Fruit fly (Drosophila melanogaster) whole organism, wandering third instar larva: ENCODE data around the gene Gclc.

Experiments used
- Abd-B ChIP-seq: fragments of >200 bp; optimal IDR thresholded peaks from 2 replicates; lab custom pipeline; 2017; ENCODE audit warnings: missing biosample characterization, missing genetic modification characterization
- GATAd ChIP-seq: sonication (Bioruptor generic); optimal IDR thresholded peaks from 2 replicates; lab custom pipeline; 2016; ENCODE audit warnings: missing biosample characterization, missing genetic modification characterization
- Hnf4 ChIP-seq: fragments of 200-800 bp; sonication (Bioruptor generic); optimal IDR thresholded peaks from 2 replicates; lab custom pipeline; 2016; ENCODE audit warnings: missing biosample characterization, mild to moderate bottlenecking, missing genetic modification characterization
- Myc ChIP-seq: fragments of >200 bp; optimal IDR thresholded peaks from 2 replicates; lab custom pipeline; 2017
- OdsH ChIP-seq: fragments of 200-800 bp; sonication (Bioruptor generic); optimal IDR thresholded peaks from 2 replicates; lab custom pipeline; 2016; ENCODE audit warnings: missing biosample characterization, mild to moderate bottlenecking, missing genetic modification characterization
- Sp1 ChIP-seq: fragments of 200-800 bp; sonication (Bioruptor generic); optimal IDR thresholded peaks from 3 replicates; lab custom pipeline; 2019; ENCODE audit warnings: missing biosample characterization, mild to moderate bottlenecking, missing genetic modification characterization, moderate library complexity
- dsf ChIP-seq: sonication (Bioruptor generic); optimal IDR thresholded peaks from 2 replicates; lab custom pipeline; 2016; ENCODE audit warnings: missing biosample characterization, missing genetic modification characterization, borderline replicate concordance
- h ChIP-seq: fragments of 200-800 bp; sonication (Bioruptor generic); optimal IDR thresholded peaks from 3 replicates; lab custom pipeline; 2016; ENCODE audit warnings: missing biosample characterization, mild to moderate bottlenecking, missing genetic modification characterization
- lola ChIP-seq: fragments of >200 bp; optimal IDR thresholded peaks from 2 replicates; lab custom pipeline; 2017; ENCODE audit warnings: missing biosample characterization, missing genetic modification characterization
- pan ChIP-seq: fragments of >200 bp; optimal IDR thresholded peaks from 2 replicates; lab custom pipeline; 2017
- usp ChIP-seq: fragments of >200 bp; optimal IDR thresholded peaks from 2 replicates; lab custom pipeline; 2017; ENCODE audit warnings: missing biosample characterization, missing genetic modification characterization

DNA sequence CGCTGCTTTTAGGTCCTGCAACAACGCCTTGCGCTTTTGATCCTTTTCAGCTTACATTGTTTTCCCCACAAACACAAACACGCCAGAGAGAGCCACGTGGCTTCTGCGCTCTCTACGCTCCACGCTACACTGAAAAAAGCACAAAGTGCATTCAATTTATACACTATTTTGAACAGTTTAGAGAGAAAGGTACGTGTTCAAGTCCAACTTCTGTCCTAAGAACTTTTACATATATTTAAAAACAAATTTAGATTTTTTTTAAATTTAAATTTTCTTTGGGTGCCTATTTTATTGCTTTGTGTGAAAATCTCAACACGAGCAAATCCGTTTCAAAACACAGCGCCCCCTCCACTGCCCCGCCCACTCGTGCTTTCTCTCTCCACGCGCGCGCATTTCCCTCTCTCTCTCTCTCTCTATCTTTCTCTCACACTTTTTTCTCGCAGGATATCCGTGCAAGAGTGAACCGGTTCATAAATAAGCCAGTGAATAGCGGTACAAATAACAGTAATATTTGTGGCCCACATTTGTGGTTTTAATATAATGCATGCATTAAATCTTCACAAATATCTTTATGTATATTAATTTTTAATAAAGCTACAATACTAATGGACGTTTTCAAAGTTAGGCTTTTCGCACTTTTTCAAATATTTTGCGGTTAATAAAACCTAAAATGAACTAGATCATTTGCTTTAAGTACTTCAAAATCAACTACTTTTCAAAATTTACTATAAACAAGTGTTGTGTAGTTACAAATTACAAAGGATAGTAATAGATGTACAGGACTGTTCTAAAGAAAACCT is 15.7 kb downstream of the Gclc start:
- TF ChIP-seq Myc (no peak), Sp1 (GFP tag; lab: Kevin White, UChicago) (peak; percentile 68), Hnf4 (GFP tag; lab: Kevin White, UChicago) (peak; percentile 57), GATAd (GFP tag; lab: Kevin White, UChicago) (no peak), pan (lab: Kevin White, UChicago) (no peak), usp (no peak), lola (no peak), h (GFP tag; lab: Kevin White, UChicago) (peak; percentile 82), OdsH (peak; percentile 63), dsf (no peak), Abd-B (no peak)
